Worm (Caenorhabditis elegans) whole organism, mixed stage, embryonic: Measurements from ENCODE around the gene knl-1.
A peak's percentile ranks its signal among the peaks of the same experiment; 100 is the strongest.

ENCODE experiments used
- M03D4.4 ChIP-seq: sonication (generic microtip); optimal IDR thresholded peaks from 2 replicates; lab custom pipeline; 2017; ENCODE audit warnings: mild to moderate bottlenecking, missing genetic modification characterization, missing compliant biosample characterization
- bed-3 ChIP-seq: fragments of 200-800 bp; sonication (Bioruptor generic); optimal IDR thresholded peaks from 3 replicates; lab custom pipeline; 2018; ENCODE audit warnings: mild to moderate bottlenecking, missing genetic modification characterization, moderate library complexity, missing compliant biosample characterization
- blmp-1 ChIP-seq: fragments of 150-350 bp; optimal IDR thresholded peaks from 2 replicates; lab custom pipeline; 2014; ENCODE audit warnings: missing biosample characterization, missing genetic modification characterization
- ceh-83 ChIP-seq: fragments of 200-800 bp; sonication (Bioruptor generic); optimal IDR thresholded peaks from 2 replicates; lab custom pipeline; 2018; ENCODE audit warnings: mild to moderate bottlenecking, missing genetic modification characterization, missing compliant biosample characterization
- drap-1 ChIP-seq: fragments of 200-800 bp; sonication (Bioruptor generic); optimal IDR thresholded peaks from 3 replicates; lab custom pipeline; 2018; ENCODE audit warnings: mild to moderate bottlenecking, missing genetic modification characterization, missing compliant biosample characterization
- elt-3 ChIP-seq: fragments of 150-350 bp; optimal IDR thresholded peaks from 2 replicates; lab custom pipeline; 2014; ENCODE audit warnings: missing biosample characterization, missing genetic modification characterization
- flh-1 ChIP-seq: fragments of 200-800 bp; sonication (Bioruptor generic); optimal IDR thresholded peaks from 2 replicates; lab custom pipeline; 2018; ENCODE audit warnings: mild to moderate bottlenecking, missing genetic modification characterization, moderate library complexity, missing compliant biosample characterization
- ham-2 ChIP-seq: fragments of 200-800 bp; sonication (Bioruptor generic); optimal IDR thresholded peaks from 2 replicates; lab custom pipeline; 2018; ENCODE audit warnings: mild to moderate bottlenecking, missing genetic modification characterization, missing compliant biosample characterization
- hlh-1 ChIP-seq: fragments of 150-350 bp; optimal IDR thresholded peaks from 2 replicates; lab custom pipeline; 2014; ENCODE audit warnings: missing biosample characterization, missing genetic modification reagents, missing genetic modification characterization
- lin-13 ChIP-seq: fragments of 150-350 bp; optimal IDR thresholded peaks from 2 replicates; lab custom pipeline; 2014; ENCODE audit warnings: missing biosample characterization, missing genetic modification characterization
- lin-32 ChIP-seq: fragments of 200-800 bp; sonication (Bioruptor generic); optimal IDR thresholded peaks from 2 replicates; lab custom pipeline; 2018; ENCODE audit warnings: mild to moderate bottlenecking, missing genetic modification characterization, missing compliant biosample characterization
- lsy-2 ChIP-seq: fragments of 150-350 bp; optimal IDR thresholded peaks from 2 replicates; lab custom pipeline; 2014; ENCODE audit warnings: missing biosample characterization, missing genetic modification characterization
- mab-5 ChIP-seq: fragments of 150-350 bp; optimal IDR thresholded peaks from 2 replicates; lab custom pipeline; 2014; ENCODE audit warnings: missing biosample characterization, missing genetic modification characterization
- mep-1 ChIP-seq: fragments of 150-350 bp; optimal IDR thresholded peaks from 2 replicates; lab custom pipeline; 2017; ENCODE audit warnings: missing biosample characterization, missing genetic modification reagents, missing genetic modification characterization, inconsistent platforms
- mls-2 ChIP-seq: sonication (generic microtip); optimal IDR thresholded peaks from 2 replicates; lab custom pipeline; 2016; ENCODE audit warnings: mild to moderate bottlenecking, missing genetic modification characterization, moderate library complexity, missing compliant biosample characterization
- nhr-12 ChIP-seq: fragments of 150-350 bp; optimal IDR thresholded peaks from 2 replicates; lab custom pipeline; 2014; ENCODE audit warnings: missing biosample characterization, missing genetic modification characterization
- nhr-2 ChIP-seq: fragments of 150-350 bp; optimal IDR thresholded peaks from 2 replicates; lab custom pipeline; 2014; ENCODE audit warnings: missing biosample characterization, missing genetic modification characterization
- nhr-237 ChIP-seq: fragments of 150-350 bp; optimal IDR thresholded peaks from 2 replicates; lab custom pipeline; 2014; ENCODE audit warnings: missing biosample characterization, missing genetic modification characterization
- nhr-28 ChIP-seq: fragments of 150-350 bp; optimal IDR thresholded peaks from 2 replicates; lab custom pipeline; 2014; ENCODE audit warnings: missing biosample characterization, missing genetic modification characterization
- nhr-76 ChIP-seq: sonication (generic microtip); optimal IDR thresholded peaks from 2 replicates; lab custom pipeline; 2017; ENCODE audit warnings: missing biosample characterization, missing genetic modification characterization
- pha-4 ChIP-seq: fragments of 150-350 bp; optimal IDR thresholded peaks from 2 replicates; lab custom pipeline; 2018; ENCODE audit warnings: missing biosample characterization, missing genetic modification reagents, missing genetic modification characterization
- sptf-1 ChIP-seq: sonication (generic microtip); optimal IDR thresholded peaks from 2 replicates; lab custom pipeline; 2017; ENCODE audit warnings: mild to moderate bottlenecking, missing genetic modification characterization, moderate library complexity, missing compliant biosample characterization
- unc-120 ChIP-seq: sonication (generic microtip); optimal IDR thresholded peaks from 2 replicates; lab custom pipeline; 2017; ENCODE audit warnings: missing genetic modification characterization, missing compliant biosample characterization; ENCODE audit not compliant: poor library complexity, severe bottlenecking
- unc-39 ChIP-seq: fragments of 150-350 bp; optimal IDR thresholded peaks from 2 replicates; lab custom pipeline; 2014; ENCODE audit warnings: missing biosample characterization, missing genetic modification characterization
- unc-62 ChIP-seq: fragments of 150-350 bp; optimal IDR thresholded peaks from 2 replicates; lab custom pipeline; 2014; ENCODE audit warnings: missing biosample characterization, missing genetic modification reagents, missing genetic modification characterization
- zip-8 ChIP-seq: fragments of 150-350 bp; optimal IDR thresholded peaks from 2 replicates; lab custom pipeline; 2014; ENCODE audit warnings: missing biosample characterization, missing genetic modification characterization
- ztf-11 ChIP-seq: fragments of 150-350 bp; optimal IDR thresholded peaks from 2 replicates; lab custom pipeline; 2014; ENCODE audit warnings: missing biosample characterization, missing genetic modification characterization

knl-1 gene

DNA sequence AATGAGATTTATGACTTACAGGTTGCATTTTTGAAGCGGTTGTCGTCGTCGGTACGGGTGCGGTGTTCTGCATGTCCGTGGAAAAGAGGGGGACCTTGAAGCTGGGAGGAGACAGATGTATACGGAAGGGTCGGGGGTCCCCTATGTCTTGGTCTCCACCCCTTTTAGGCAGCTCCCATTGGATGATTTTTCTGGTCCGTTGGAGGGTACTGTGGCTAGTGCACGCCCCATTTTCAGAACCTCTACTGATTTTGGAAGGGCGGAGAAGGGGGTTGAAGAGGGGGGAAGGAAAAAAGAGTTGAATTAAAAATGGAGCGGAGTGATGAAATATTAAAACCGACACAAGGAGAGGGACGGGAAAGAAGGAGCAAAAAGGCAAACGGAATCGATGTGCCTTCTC lies 34.2 kb upstream of the knl-1 start, which contains the start of gene unc-86:
TSS of gene unc-86 (minus strand) at position 113 of the 400 bp plus-strand sequence.
- TF ChIP-seq bed-3 (GFP tag; lab: Kevin White, UChicago) = no peak
- no peak for TF ChIP-seq nhr-28 (tag; lab: Kevin White, UChicago)
- TF ChIP-seq flh-1 = no peak
- TF ChIP-seq lsy-2 = peak; percentile 55
- TF ChIP-seq drap-1 (GFP tag; lab: Kevin White, UChicago) = no peak
- TF ChIP-seq ceh-83 (GFP tag; lab: Kevin White, UChicago) = no peak
- no peak for TF ChIP-seq elt-3 (tag; lab: Kevin White, UChicago)

DNA sequence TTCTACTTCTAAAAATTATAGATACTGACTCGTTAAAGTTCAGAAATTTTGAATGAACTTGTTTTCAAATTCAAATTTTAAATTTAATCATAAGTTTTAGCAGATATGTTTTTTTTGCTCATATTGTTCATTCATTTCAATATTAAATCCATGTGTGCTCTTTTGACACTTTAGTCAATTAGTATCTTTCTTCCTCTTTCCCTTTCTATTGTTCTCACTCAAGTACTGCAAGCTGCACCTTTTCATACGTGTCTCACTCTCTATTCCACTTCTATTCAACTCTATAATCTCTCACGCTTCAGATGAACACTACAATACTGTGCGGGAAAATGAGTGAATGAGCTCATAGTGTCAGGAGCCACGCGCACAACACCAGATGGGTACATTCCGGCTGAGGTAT lies 32.5 kb upstream of the knl-1 start, which contains the start of gene C30A5.16:
TSS of gene C30A5.16 (plus strand) at position 301 of the 400 bp plus-strand sequence.
- TF ChIP-seq nhr-237 (tag; lab: Kevin White, UChicago) = no peak
- no peak for TF ChIP-seq lin-32 (GFP tag; lab: Kevin White, UChicago)
- TF ChIP-seq drap-1 (GFP tag; lab: Kevin White, UChicago) = no peak
- no peak for TF ChIP-seq sptf-1 (tag; lab: Kevin White, UChicago)
- no peak for TF ChIP-seq flh-1
- TF ChIP-seq blmp-1 (tag; lab: Kevin White, UChicago) = no peak
- TF ChIP-seq unc-39 (tag; lab: Kevin White, UChicago) = no peak
- TF ChIP-seq hlh-1 (tag; lab: Kevin White, UChicago) = no peak
- no peak for TF ChIP-seq nhr-76 (tag; lab: Kevin White, UChicago)

DNA sequence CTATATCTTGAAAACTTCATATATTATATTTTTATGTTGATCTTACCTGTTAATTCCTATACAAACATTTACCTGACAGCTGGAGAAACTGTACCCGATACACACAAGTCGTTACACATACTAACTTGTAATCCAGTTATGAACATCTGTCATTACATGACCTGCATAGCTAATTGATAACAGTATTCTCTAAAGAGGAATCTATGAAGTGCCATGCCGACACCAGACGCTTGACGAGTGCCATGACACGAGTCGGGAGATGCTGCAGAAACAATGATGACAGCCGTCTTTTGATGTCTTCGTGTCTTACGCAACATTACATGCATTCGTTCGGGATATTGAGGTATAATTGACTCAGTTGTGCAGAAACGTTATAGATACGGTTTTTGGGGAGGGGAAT lies 30.4 kb upstream of the knl-1 start:
- TF ChIP-seq M03D4.4 (tag; lab: Kevin White, UChicago) (no peak), zip-8 (tag; lab: Kevin White, UChicago) (peak; percentile 27), nhr-2 (tag; lab: Kevin White, UChicago) (peak; percentile 31)

DNA sequence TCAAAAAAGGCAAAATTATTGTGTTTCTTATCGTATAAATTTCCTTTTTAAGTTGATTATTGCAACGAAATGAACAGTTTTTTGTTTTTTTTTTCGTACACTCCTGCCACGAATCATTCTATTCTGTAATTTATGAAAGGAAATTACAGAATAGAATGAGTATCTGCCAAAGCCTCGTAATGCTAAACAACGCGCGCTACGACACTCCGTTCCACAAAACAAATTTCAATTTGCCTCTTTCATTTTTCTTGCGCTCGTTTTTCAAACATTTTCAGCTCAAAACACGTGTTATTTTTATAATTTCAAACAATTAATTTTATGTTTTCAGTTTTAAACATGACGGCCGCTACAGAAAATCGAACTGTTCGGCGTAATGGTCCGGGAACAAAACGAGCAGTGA lies 25.7 kb upstream of the knl-1 start, which contains the start of gene mob-4:
TSS of gene mob-4 (plus strand) at position 329 of the 400 bp plus-strand sequence.
- no peak for TF ChIP-seq M03D4.4 (tag; lab: Kevin White, UChicago)
- no peak for TF ChIP-seq mab-5 (tag; lab: Kevin White, UChicago)
- TF ChIP-seq lin-32 (GFP tag; lab: Kevin White, UChicago) = no peak
- no peak for TF ChIP-seq nhr-76 (tag; lab: Kevin White, UChicago)
- TF ChIP-seq, all 35 proteins: peak for 0

DNA sequence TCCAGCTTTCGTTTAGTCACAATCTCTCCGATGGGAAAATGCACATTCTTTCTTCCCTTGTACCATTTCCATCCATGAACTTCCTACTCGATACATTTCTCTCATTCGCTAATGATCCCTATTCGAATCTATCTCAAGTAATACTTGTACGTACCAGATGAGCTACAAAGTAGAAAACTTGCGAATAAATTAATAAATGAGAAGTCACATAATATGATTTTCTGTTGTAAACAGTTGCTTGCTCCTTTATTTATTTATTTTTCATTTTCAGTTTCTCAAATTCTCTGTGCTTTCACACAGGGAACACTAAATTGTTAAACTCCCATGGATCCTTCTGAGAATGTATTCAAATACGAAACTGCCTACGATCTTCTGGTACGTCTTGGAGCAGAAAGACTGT lies 24.3 kb upstream of the knl-1 start, which contains the start of gene rfs-1:
TSS of gene rfs-1 (plus strand) at position 301 of the 400 bp plus-strand sequence.
- TF ChIP-seq nhr-2 (tag; lab: Kevin White, UChicago) (no peak), mls-2 (no peak), ztf-11 (tag; lab: Kevin White, UChicago) (no peak), nhr-12 (tag; lab: Kevin White, UChicago) (no peak), zip-8 (tag; lab: Kevin White, UChicago) (no peak), lin-13 (tag; lab: Kevin White, UChicago) (no peak), pha-4 (tag; lab: Kevin White, UChicago) (no peak), mab-5 (tag; lab: Kevin White, UChicago) (no peak)

DNA sequence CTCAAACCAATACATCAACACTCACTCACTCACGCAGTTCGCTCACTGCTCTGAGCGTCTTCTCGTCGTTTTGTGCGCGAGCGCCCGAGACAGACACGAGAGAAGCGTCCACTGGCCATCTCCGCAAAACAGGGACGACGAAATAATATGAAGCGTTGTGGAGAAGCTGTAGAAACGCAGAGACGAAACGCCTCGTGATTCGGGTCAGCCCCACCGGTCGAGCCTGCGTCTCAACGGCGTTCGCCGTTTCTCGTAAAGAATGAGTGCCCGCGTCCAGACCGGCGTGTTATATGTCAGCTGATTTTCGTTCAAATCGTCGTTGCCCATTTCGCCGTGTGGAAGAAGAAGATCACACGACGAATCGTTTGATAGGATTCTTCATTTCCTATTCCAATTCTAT lies 22.9 kb upstream of the knl-1 start, which contains the start of gene fbxl-1:
TSS of gene fbxl-1 (plus strand) at position 320 of the 400 bp plus-strand sequence.
- TF ChIP-seq mep-1 (tag; lab: Kevin White, UChicago) = no peak
- peak; percentile 71 for TF ChIP-seq unc-120
- TF ChIP-seq zip-8 (tag; lab: Kevin White, UChicago) = no peak
- TF ChIP-seq mls-2 = peak; percentile 35
- TF ChIP-seq drap-1 (GFP tag; lab: Kevin White, UChicago) = peak; percentile 34
- TF ChIP-seq blmp-1 (tag; lab: Kevin White, UChicago) = no peak
- TF ChIP-seq ham-2 (GFP tag; lab: Kevin White, UChicago) = peak; percentile 33
- TF ChIP-seq nhr-76 (tag; lab: Kevin White, UChicago) = no peak

DNA sequence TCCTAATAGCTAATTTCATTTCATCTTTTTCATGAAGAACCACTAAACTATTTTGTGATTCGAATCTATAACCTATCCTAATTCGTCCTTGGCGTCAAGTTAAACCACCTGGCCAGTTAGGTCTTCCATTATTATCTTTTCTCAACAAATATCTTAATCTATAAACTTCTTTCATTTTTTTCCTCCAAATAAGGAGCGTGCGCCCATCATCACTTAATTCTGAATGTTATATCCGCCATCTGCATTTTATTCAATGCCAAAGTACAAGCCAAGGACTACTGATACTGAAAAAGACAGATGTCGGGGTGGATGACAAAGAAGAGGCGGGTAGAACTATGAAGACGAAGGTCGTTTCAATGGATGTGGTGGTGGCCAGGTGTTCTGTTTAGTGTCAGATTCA lies 21.5 kb upstream of the knl-1 start:
- TF ChIP-seq unc-62 (GFP tag; lab: Kevin White, UChicago) = no peak
- TF ChIP-seq nhr-2 (tag; lab: Kevin White, UChicago) = no peak
- TF ChIP-seq mab-5 (tag; lab: Kevin White, UChicago) = no peak
- TF ChIP-seq pha-4 (tag; lab: Kevin White, UChicago) = no peak
- no peak for TF ChIP-seq bed-3 (GFP tag; lab: Kevin White, UChicago)
- no peak for TF ChIP-seq elt-3 (tag; lab: Kevin White, UChicago)
- TF ChIP-seq drap-1 (GFP tag; lab: Kevin White, UChicago) = no peak
